Fruit fly (Drosophila melanogaster): Measurements from ENCODE around the gene kirre.

The kirre gene

DNA sequence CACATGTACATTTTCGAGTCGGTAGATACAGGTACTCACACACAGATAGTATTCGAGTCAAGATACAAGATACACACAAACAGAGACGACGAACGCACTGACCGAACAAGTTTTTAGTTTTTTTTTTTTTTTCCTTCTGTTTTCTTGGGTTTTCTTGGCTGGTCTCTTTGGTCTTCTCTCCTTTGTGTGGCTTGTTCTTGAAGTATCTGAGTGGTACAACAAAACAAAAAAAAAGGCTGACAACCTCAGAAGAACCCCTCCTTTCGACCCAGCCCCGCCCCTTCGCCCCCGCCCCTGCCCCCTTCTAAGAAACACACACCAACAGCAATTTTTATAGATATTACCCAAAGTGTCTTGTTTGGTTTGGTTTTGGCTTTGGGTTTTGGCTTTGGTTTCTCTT, 399.8 kb downstream of the kirre start (continued):
- no peak for TF ChIP-seq CG1621 (tag; optimal IDR thresholded peaks at IDR 0.05)
- TF ChIP-seq CG6276 (GFP tag; optimal IDR thresholded peaks at IDR 0.05): no peak
- no peak for TF ChIP-seq vri (GFP tag; optimal IDR thresholded peaks at IDR 0.05)
- TF ChIP-seq spab (GFP tag; optimal IDR thresholded peaks at IDR 0.05): peak; percentile 12
- TF ChIP-seq Sox14 (GFP tag; optimal IDR thresholded peaks at IDR 0.05): no peak
- no peak for TF ChIP-seq Sox15 (GFP tag; optimal IDR thresholded peaks at IDR 0.05)
- no peak for TF ChIP-seq CG10631 (GFP tag; optimal IDR thresholded peaks at IDR 0.05)
- no peak for TF ChIP-seq CG34406 (GFP tag; optimal IDR thresholded peaks at IDR 0.05)
- TF ChIP-seq achi (GFP tag; optimal IDR thresholded peaks at IDR 0.05): no peak
- TF ChIP-seq dsx (GFP tag; optimal IDR thresholded peaks at IDR 0.05; ENCODE audit: poor library complexity, severe bottlenecking): peak; percentile 31
- TF ChIP-seq svp (GFP tag): no peak
- no peak for TF ChIP-seq topi (GFP tag; optimal IDR thresholded peaks at IDR 0.05)
- no peak for TF ChIP-seq CG8319 (GFP tag; optimal IDR thresholded peaks at IDR 0.05)
- no peak for TF ChIP-seq CG8119 (GFP tag; IDR thresholded peaks at IDR 0.05)
- no peak for TF ChIP-seq Gug (GFP tag; IDR thresholded peaks at IDR 0.05)
- no peak for TF ChIP-seq salr (GFP tag; optimal IDR thresholded peaks at IDR 0.05)
- peak; percentile 29 for TF ChIP-seq Lpt (GFP tag; optimal IDR thresholded peaks at IDR 0.05)
- no peak for TF ChIP-seq CG32006 (GFP tag; optimal IDR thresholded peaks at IDR 0.05)
- peak; percentile 61; the same call in 2 of the 3 replicates for TF ChIP-seq CG6163 (GFP tag; IDR thresholded peaks at IDR 0.05)
- TF ChIP-seq dac (GFP tag; optimal IDR thresholded peaks at IDR 0.05): no peak
- peak; percentile 24 for TF ChIP-seq Ets96B (tag; optimal IDR thresholded peaks at IDR 0.05)
- peak; percentile 33; the same call in 1 of the 3 replicates for TF ChIP-seq eg (GFP tag; IDR thresholded peaks at IDR 0.05)
- TF ChIP-seq CG10669 (GFP tag; optimal IDR thresholded peaks at IDR 0.05): no peak
- peak; percentile 11 for TF ChIP-seq Eip78C (GFP tag)

DNA sequence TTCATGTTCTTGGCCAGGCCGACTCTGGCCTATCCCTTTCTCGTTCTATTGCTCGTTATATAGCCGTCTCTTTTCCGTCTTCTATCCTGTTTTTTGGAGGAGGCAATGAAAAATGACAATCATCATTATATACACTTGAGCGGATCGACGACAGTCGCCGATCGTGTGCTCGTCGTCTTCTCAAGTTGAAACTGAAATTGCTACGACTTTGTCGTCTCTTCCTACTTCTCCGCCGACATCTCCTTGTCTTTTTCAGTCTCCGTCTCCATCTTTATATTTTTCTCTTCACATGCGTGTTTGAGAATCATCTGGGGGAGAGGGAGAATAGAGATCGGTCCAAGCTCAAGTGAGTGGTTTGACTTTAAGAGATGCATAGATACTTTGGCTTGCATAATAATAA, 400.6 kb downstream of the kirre start:
- TF ChIP-seq Eip78C (GFP tag) (peak; percentile 4), dsx (GFP tag; optimal IDR thresholded peaks at IDR 0.05; ENCODE audit: poor library complexity, severe bottlenecking) (peak; percentile 61), CG6163 (GFP tag; IDR thresholded peaks at IDR 0.05) (0 out of 3 replicates have a peak, but pooled peaks have one; percentile 8), CG32006 (GFP tag; optimal IDR thresholded peaks at IDR 0.05) (no peak)

- TF ChIP-seq lz (GFP tag; optimal IDR thresholded peaks at IDR 0.05) (no peak), Eip78C (GFP tag) (peak; percentile 4)
Observed at dm6 chrX:3142090-3142489, 401.9 kb downstream of the kirre start.

DNA sequence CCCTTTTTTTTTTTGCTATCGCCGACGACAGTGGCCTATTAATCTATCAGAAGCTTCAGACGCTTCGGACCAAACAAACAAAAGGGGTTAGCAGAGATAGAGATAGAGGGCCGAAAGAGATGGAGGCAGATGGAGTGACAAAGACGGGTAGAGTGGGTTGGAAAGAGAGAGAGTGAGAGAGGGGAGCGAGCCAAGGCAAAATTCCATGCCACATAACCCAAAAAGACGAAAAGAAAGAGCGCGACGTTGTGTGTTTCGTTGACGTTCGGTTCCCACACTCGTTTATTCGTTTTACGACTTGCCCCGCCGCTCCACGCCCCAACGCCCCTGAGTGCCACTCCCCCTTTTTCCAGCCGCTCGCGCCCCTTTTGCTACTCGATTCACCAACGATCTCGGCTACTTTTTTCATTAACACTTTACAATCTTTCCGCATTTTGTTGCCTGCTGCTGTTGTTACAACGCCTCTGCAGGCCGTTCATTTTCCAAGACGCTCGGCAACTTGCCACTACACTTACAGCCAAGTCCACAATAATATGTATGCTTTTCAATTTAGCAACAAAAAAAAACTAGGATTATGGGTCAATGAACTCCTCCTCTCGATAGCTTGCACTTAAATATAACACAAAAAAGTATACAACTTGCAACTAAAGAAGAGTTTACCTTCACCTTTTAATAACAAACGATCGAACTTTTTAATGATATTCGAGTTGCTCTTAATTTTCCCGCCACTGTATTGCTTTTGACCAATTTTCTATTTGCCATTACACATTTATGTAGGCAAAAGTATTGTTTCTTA, 403.2 kb downstream of the kirre start:
- no peak for TF ChIP-seq vri (GFP tag; optimal IDR thresholded peaks at IDR 0.05)
- no peak for TF ChIP-seq CG7368 (GFP tag; optimal IDR thresholded peaks at IDR 0.05)
- TF ChIP-seq esn (GFP tag; optimal IDR thresholded peaks at IDR 0.05): peak; percentile 30
- peak; percentile 29 for TF ChIP-seq CG4318 (GFP tag; optimal IDR thresholded peaks at IDR 0.05)
- TF ChIP-seq CG11902 (GFP tag; optimal IDR thresholded peaks at IDR 0.05): no peak
- TF ChIP-seq Ets21C (GFP tag; optimal IDR thresholded peaks at IDR 0.05): no peak
- peak; percentile 5 for TF ChIP-seq CG10669 (GFP tag; optimal IDR thresholded peaks at IDR 0.05)
- peak; percentile 24 for TF ChIP-seq achi (GFP tag; optimal IDR thresholded peaks at IDR 0.05)
- TF ChIP-seq CG1621 (tag; optimal IDR thresholded peaks at IDR 0.05): no peak
- TF ChIP-seq Gug (GFP tag; IDR thresholded peaks at IDR 0.05): peak; percentile 18; the same call in 1 of the 2 replicates
- TF ChIP-seq Eip75B (GFP tag; optimal IDR thresholded peaks at IDR 0.05): no peak
- TF ChIP-seq CG3032 (tag; optimal IDR thresholded peaks at IDR 0.05): no peak
- no peak for TF ChIP-seq CG11294 (GFP tag; IDR thresholded peaks at IDR 0.05)
- TF ChIP-seq CG8119 (GFP tag; IDR thresholded peaks at IDR 0.05): peak; percentile 52; the same call in 2 of the 3 replicates
- no peak for TF ChIP-seq lz (GFP tag; optimal IDR thresholded peaks at IDR 0.05)
- TF ChIP-seq fd59A (GFP tag; optimal IDR thresholded peaks at IDR 0.05): no peak
- TF ChIP-seq CG11762 (GFP tag; optimal IDR thresholded peaks at IDR 0.05; ENCODE audit: insufficient read depth): peak; percentile 19
- peak in 1 of 2 experiments; percentile 32 for TF ChIP-seq salr (GFP tag; optimal IDR thresholded peaks at IDR 0.05)
- TF ChIP-seq CG31627 (GFP tag; optimal IDR thresholded peaks at IDR 0.05): no peak
- TF ChIP-seq CG6808 (GFP tag; optimal IDR thresholded peaks at IDR 0.05): no peak
- no peak for TF ChIP-seq CG6854 (GFP tag; optimal IDR thresholded peaks at IDR 0.05)
- no peak for TF ChIP-seq acj6 (GFP tag; optimal IDR thresholded peaks at IDR 0.05)
- TF ChIP-seq dac (GFP tag; optimal IDR thresholded peaks at IDR 0.05): no peak
- TF ChIP-seq Eip93F (GFP tag; optimal IDR thresholded peaks at IDR 0.05): no peak
- TF ChIP-seq CG3919 (GFP tag; optimal IDR thresholded peaks at IDR 0.05): peak; percentile 18
- TF ChIP-seq Lpt (GFP tag; optimal IDR thresholded peaks at IDR 0.05): peak; percentile 6
- TF ChIP-seq net (GFP tag; optimal IDR thresholded peaks at IDR 0.05): peak; percentile 22
- no peak for TF ChIP-seq fkh (GFP tag; optimal IDR thresholded peaks at IDR 0.05)

All from whole organism, prepupa.